Worm (Caenorhabditis elegans) whole organism, midembryonic: ENCODE data around the gene nhr-133.
"Not testable (repeated sequence)": the region's sequence is repeated elsewhere in the genome, so short reads cannot be mapped to it uniquely, and the experiment has no call there.

Experiments
- T22C8.4 ChIP-seq: fragments of 200-800 bp; sonication (Bioruptor generic); IDR thresholded peaks from 2 replicates; pipeline ENCODE4 v1.3.6; 2022; ENCODE audit warnings: missing genetic modification characterization, missing compliant biosample characterization
- cog-1 ChIP-seq: sonication (generic microtip); optimal IDR thresholded peaks from 2 replicates; lab custom pipeline; 2016; ENCODE audit warnings: missing genetic modification characterization, missing compliant biosample characterization
- flt-1 ChIP-seq: fragments of 200-800 bp; sonication (Bioruptor generic); IDR thresholded peaks from 2 replicates; pipeline ENCODE4 v1.3.6; 2022; ENCODE audit warnings: missing genetic modification characterization, missing compliant biosample characterization
- klf-2 ChIP-seq: fragments of 200-800 bp; sonication (Bioruptor generic); conservative IDR thresholded peaks from 2 replicates; pipeline ENCODE4 v1.3.6; 2022; ENCODE audit warnings: missing genetic modification reagents, missing genetic modification characterization, missing compliant biosample characterization
- med-1 ChIP-seq: sonication (generic microtip); optimal IDR thresholded peaks from 2 replicates; lab custom pipeline; 2017; ENCODE audit warnings: missing genetic modification characterization, mild to moderate bottlenecking, missing compliant biosample characterization, antibody characterized with exemption, missing genetic modification reagents; ENCODE audit not compliant: insufficient read depth
- ref-1 ChIP-seq: fragments of 200-800 bp; sonication (Bioruptor generic); conservative IDR thresholded peaks from 2 replicates; pipeline ENCODE4 v1.3.6; 2022; ENCODE audit warnings: missing genetic modification reagents, missing genetic modification characterization, missing compliant biosample characterization
- tab-1 ChIP-seq: fragments of 200-800 bp; sonication (Bioruptor generic); IDR thresholded peaks from 2 replicates; pipeline ENCODE4 v1.3.6; 2022; ENCODE audit warnings: missing genetic modification characterization, missing compliant biosample characterization
- ztf-23 ChIP-seq: fragments of 200-800 bp; sonication (Bioruptor generic); IDR thresholded peaks from 2 replicates; pipeline ENCODE4 v1.3.6; 2022; ENCODE audit warnings: missing genetic modification reagents, missing genetic modification characterization, missing compliant biosample characterization
- ztf-29 ChIP-seq: fragments of 200-800 bp; sonication (Bioruptor generic); IDR thresholded peaks from 2 replicates; pipeline ENCODE4 v1.3.6; 2022; ENCODE audit warnings: missing genetic modification reagents, missing genetic modification characterization, missing compliant biosample characterization

nhr-133 gene

DNA sequence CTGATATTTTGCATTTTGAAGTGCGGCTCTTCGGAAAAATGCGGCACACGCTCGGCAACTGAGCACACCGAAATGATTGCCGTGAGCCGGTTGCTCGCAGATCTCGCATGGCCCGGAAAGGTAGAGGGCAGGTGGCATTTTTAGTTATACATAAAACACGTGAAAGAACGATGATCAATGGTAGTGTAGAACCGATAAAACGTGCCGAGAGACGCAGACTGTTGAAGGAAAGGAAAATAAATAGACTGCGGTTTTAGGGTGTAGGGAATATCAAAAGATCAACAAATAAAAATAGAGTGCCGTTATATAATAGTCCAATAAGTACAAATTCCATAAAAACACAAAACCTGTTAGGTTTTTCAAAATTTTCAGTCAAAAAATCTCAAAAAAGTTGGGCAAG, at the start of gene nhr-133:
Gene nhr-133 (minus strand): TSS at position 183 of the 400 bp plus-strand sequence.
- no peak for TF ChIP-seq cog-1 (tag; lab: Kevin White, UChicago)
- TF ChIP-seq tab-1 (GFP tag; lab: Robert Waterston, UW): no peak
- no peak for TF ChIP-seq ztf-29 (GFP tag; lab: Robert Waterston, UW)
- TF ChIP-seq med-1 (GFP tag; lab: Kevin White, UChicago): no peak
- TF ChIP-seq ztf-23 (GFP tag; lab: Robert Waterston, UW): no peak
- no peak for TF ChIP-seq T22C8.4 (GFP tag; lab: Robert Waterston, UW)
- TF ChIP-seq flt-1 (GFP tag; lab: Robert Waterston, UW): no peak
- TF ChIP-seq ref-1: no peak
- no peak for TF ChIP-seq klf-2 (GFP tag; lab: Robert Waterston, UW)

DNA sequence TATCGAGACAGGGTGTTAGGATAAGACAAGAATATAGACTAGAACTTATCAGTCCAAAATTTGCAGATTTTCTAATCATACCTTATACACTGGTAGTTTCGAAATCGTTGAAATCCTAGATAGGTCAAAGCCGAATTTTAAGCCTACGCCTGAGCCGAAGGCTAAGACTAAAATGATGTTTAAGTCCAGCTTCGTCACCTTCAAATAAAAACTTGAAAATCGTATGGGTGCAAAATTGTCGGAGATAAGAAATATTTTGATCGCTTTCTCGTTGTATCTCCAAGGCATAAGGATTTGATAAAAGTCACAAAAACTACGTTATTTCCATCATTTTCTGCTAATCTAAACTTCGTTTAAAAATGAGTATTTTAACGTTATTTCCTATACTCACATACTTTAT, 48.7 kb upstream of the nhr-133 start, which contains the start of gene F41B5.12:
Gene F41B5.12 (plus strand): TSS at position 301 of the 400 bp plus-strand sequence.
- TF ChIP-seq med-1 (GFP tag; lab: Kevin White, UChicago) (no peak), klf-2 (GFP tag; lab: Robert Waterston, UW) (no peak), cog-1 (tag; lab: Kevin White, UChicago) (no peak)

DNA sequence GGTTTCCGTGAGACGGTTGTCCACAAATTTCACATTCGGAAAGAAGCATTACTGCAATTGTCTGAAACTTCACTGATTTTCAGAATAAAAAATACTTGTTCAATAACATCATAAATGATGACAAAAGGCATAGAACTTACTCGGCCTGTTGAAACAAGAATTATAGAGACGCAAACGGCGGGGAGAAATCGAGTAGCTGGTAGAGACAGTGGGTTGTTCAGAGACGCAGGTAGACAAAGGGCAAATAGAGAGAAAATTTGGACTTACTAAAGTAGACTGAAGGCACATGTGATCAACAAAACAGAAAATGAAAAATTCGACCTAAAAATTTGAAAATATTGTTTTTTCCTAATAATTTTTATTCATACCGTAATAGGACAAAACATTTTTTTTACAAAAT, 47.8 kb upstream of the nhr-133 start, which contains the start of gene nhr-182:
Gene nhr-182 (minus strand): TSS at position 178 of the 400 bp plus-strand sequence.
- TF ChIP-seq med-1 (GFP tag; lab: Kevin White, UChicago) (no peak), klf-2 (GFP tag; lab: Robert Waterston, UW) (no peak), T22C8.4 (GFP tag; lab: Robert Waterston, UW) (no peak), ref-1 (no peak), ztf-23 (GFP tag; lab: Robert Waterston, UW) (no peak), tab-1 (GFP tag; lab: Robert Waterston, UW) (no peak), cog-1 (tag; lab: Kevin White, UChicago) (no peak), ztf-29 (GFP tag; lab: Robert Waterston, UW) (no peak), flt-1 (GFP tag; lab: Robert Waterston, UW) (no peak)

DNA sequence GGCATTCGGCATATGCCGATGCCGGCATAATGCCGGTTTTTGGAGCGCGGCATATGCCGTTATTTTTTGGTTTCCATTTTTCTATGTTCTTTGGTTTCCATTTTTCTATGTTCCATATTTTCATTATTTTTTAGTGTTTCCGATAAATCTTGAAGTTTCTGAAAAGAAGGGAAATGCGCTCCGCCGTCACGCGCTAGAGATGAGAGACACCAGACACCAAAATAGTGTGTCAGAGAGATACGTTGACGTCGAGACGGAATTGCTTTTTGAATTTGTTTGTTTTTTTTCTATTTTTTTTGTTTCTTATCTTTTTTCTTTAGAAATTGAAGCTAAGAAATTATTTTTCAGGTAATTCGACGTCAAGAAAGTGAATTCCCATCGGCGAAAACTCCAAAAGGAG, 43.3 kb upstream of the nhr-133 start, which contains the start of gene F41B5.1:
Gene F41B5.1 (plus strand): TSS at position 343 of the 400 bp plus-strand sequence.
- TF ChIP-seq ref-1; ztf-29 (GFP tag; lab: Robert Waterston, UW); cog-1 (tag; lab: Kevin White, UChicago): not testable (repeated sequence)

DNA sequence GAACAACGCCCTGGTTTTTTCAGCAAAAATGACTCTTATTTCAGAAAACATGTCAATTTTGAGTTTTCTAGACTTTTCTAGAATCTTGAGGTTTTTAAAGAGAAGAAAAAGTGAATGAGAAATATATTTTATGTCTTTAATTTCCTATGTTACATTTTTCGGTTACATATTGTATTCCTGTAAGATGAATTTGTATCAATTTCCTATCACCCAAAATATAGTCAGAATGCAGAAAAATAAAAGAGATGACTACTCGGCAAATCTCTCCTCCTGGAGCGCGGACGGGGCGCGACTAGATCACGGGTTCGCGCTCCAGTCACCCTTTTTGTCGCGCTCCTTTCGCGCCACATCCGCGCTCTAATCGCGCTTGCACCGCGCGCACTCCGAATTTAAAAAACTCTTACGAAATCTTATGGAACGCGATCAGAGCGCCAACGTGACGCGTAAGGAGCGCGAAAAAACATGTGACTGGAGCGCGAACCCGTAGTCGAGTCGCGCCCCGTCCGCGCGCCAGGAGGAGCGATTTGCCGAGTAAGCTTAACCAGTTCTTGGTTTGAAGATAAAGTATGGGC, 42.7 kb upstream of the nhr-133 start, which contains the start of gene str-253:
Gene str-253 (minus strand): TSS at position 51 of the 572 bp plus-strand sequence.
- no peak for TF ChIP-seq ref-1
- TF ChIP-seq ztf-29 (GFP tag; lab: Robert Waterston, UW): no peak
- no peak for TF ChIP-seq med-1 (GFP tag; lab: Kevin White, UChicago)
- no peak for TF ChIP-seq T22C8.4 (GFP tag; lab: Robert Waterston, UW)
- TF ChIP-seq tab-1 (GFP tag; lab: Robert Waterston, UW): no peak

DNA sequence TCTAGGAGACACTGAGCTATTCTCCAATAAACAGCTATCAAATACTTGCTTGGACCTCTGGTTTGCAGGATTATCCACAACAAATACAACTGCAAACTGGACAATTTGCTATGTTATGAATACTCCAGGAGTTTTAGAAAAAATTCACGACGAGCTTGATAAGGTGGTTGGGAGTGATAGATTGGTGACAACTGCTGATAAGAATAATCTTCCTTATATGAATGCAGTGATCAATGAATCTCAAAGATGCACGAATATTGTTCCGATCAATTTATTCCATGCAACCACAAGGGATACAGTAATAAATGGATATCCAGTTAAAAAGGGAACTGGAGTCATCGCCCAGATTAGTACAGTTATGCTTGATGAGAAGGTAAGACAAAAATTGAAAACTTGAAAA, 39.9 kb upstream of the nhr-133 start:
- no peak for TF ChIP-seq ztf-23 (GFP tag; lab: Robert Waterston, UW)
- no peak for TF ChIP-seq tab-1 (GFP tag; lab: Robert Waterston, UW)
- no peak for TF ChIP-seq ztf-29 (GFP tag; lab: Robert Waterston, UW)
- TF ChIP-seq klf-2 (GFP tag; lab: Robert Waterston, UW): no peak
- TF ChIP-seq cog-1 (tag; lab: Kevin White, UChicago): no peak
- no peak for TF ChIP-seq ref-1
- no peak for TF ChIP-seq flt-1 (GFP tag; lab: Robert Waterston, UW)
- TF ChIP-seq T22C8.4 (GFP tag; lab: Robert Waterston, UW): no peak
- no peak for TF ChIP-seq med-1 (GFP tag; lab: Kevin White, UChicago)

DNA sequence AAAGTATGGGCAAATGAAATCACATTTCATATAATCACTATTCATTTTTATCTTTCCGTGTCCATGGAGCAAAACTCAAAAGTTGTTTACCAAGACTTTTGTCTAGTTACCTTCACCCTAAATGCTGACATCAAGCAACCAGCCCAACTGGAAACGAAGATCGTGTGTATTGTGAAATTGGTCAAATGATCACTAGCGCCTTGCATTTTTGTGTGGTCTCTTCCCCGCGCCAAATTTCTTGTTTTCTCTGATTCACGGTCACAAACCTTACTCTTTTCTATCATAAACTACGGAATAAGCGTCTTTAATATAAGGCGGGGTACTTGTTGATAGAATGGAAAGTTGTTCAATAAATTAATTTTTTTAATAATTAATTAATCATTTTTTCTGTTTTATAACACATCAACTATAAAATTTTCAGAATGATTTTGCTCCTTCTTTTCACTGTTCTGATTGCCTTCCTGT, 38.2 kb upstream of the nhr-133 start, which contains the start of gene cyp-33C7:
Gene cyp-33C7 (plus strand): TSS at position 415 of the 465 bp plus-strand sequence.
- TF ChIP-seq ztf-23 (GFP tag; lab: Robert Waterston, UW) (no peak), ref-1 (no peak)

DNA sequence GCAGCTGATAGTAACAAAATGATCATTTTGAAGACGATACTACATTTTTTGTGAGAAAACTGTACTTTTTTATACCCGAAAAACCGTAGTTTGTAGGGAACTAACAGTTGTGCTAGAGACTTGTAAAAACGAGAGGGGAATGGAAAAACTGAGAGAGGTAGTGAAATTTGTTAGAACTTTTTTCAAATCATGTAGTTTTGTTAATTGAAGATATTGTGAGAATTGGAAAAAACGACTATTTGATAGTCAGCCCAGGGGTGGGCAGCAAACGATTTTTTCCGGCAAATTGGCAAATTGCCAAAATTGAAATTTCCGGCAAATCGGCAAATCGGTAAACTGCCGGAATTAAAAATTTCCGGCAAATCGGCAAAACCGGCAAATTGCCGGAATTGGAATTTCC, 37.4 kb upstream of the nhr-133 start, which contains the start of gene cyp-33C6:
Gene cyp-33C6 (minus strand): TSS at position 101 of the 400 bp plus-strand sequence.
- TF ChIP-seq ztf-23 (GFP tag; lab: Robert Waterston, UW) (no peak), klf-2 (GFP tag; lab: Robert Waterston, UW) (no peak), cog-1 (tag; lab: Kevin White, UChicago) (no peak), flt-1 (GFP tag; lab: Robert Waterston, UW) (no peak), T22C8.4 (GFP tag; lab: Robert Waterston, UW) (no peak), ref-1 (no peak), ztf-29 (GFP tag; lab: Robert Waterston, UW) (no peak), med-1 (GFP tag; lab: Kevin White, UChicago) (no peak)

DNA sequence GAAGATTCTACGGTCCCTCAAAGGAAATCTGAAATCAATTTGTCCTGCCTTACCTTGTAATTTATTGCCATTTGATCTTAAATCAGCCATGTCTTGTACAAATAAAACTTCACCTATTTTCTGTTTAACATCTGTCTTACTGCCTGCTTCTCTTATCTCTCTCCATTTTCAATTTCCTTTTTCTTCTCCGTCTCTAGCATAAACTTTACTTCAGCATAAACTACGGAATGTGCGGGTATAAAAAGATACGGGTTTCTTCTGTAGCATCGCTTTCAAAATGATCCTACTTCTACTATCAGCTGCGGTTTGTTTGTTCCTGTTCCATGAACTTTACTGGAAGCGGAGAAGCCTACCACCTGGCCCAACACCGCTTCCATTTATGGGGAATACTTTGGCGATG, 32.8 kb upstream of the nhr-133 start, which contains the start of gene cyp-33C5:
Gene cyp-33C5 (plus strand): TSS at position 254 of the 400 bp plus-strand sequence.
- TF ChIP-seq ztf-29 (GFP tag; lab: Robert Waterston, UW): no peak
- TF ChIP-seq flt-1 (GFP tag; lab: Robert Waterston, UW): no peak
- TF ChIP-seq ztf-23 (GFP tag; lab: Robert Waterston, UW): no peak
- no peak for TF ChIP-seq T22C8.4 (GFP tag; lab: Robert Waterston, UW)
- no peak for TF ChIP-seq ref-1
- TF ChIP-seq klf-2 (GFP tag; lab: Robert Waterston, UW): no peak
- no peak for TF ChIP-seq cog-1 (tag; lab: Kevin White, UChicago)
- TF ChIP-seq med-1 (GFP tag; lab: Kevin White, UChicago): no peak
- no peak for TF ChIP-seq tab-1 (GFP tag; lab: Robert Waterston, UW)
